Worm (Caenorhabditis elegans): ENCODE measurements around the gene srj-4.

DNA sequence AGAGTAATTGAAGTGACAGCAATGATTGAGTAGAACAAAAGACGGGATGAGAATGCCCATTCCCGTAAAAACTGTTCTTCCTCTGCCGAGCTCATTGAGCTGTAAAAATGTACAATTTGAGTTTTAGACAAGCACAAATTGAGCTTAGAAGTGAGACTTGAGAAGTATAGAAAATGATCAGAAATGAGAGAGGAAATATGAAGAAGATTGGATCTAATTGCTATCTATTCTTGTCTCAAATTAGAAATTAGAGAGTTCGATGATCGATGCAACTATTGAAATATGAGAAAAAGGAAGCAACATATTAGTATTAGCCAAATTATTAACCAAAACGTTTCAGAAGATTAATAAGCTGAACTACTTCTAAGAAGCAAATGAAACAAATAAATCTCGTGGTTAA lies 7.1 kb downstream of the srj-4 start, which contains the start of gene ZK863.1:
- no peak for TF ChIP-seq pag-3 (tag; optimal IDR thresholded peaks at IDR 0.05; ENCODE audit: borderline replicate concordance, insufficient read depth)
- no peak for TF ChIP-seq nhr-71 (tag; optimal IDR thresholded peaks at IDR 0.05)
- TF ChIP-seq aly-2 (tag; optimal IDR thresholded peaks at IDR 0.05), result no peak
- TF ChIP-seq dpl-1 (GFP tag; optimal IDR thresholded peaks at IDR 0.05), result no peak

Measured in whole organism, L1 larva.